Worm (Caenorhabditis elegans) whole organism, L3 larva: Measurements from ENCODE around the gene slcf-1.

Experiments
- ZK546.5 ChIP-seq: sonication (generic microtip); optimal IDR thresholded peaks from 2 replicates; lab custom pipeline; 2017; ENCODE audit warnings: missing biosample characterization, missing genetic modification characterization
- aly-2 ChIP-seq: fragments of 150-350 bp; optimal IDR thresholded peaks from 2 replicates; lab custom pipeline; 2014; ENCODE audit warnings: missing biosample characterization, missing genetic modification characterization
- ama-1 ChIP-seq: fragments of 150-350 bp; optimal IDR thresholded peaks from 2 replicates; lab custom pipeline; 2018
- ceh-16 ChIP-seq: sonication (generic microtip); optimal IDR thresholded peaks from 2 replicates; lab custom pipeline; 2017; ENCODE audit warnings: missing biosample characterization, missing genetic modification characterization
- ceh-28 ChIP-seq: fragments of 150-350 bp; optimal IDR thresholded peaks from 2 replicates; lab custom pipeline; 2014; ENCODE audit warnings: missing biosample characterization, missing genetic modification reagents, missing genetic modification characterization
- ceh-82 ChIP-seq: fragments of 150-350 bp; optimal IDR thresholded peaks from 2 replicates; lab custom pipeline; 2014; ENCODE audit warnings: missing biosample characterization, missing genetic modification characterization
- ceh-9 ChIP-seq: sonication (generic microtip); optimal IDR thresholded peaks from 2 replicates; lab custom pipeline; 2018; ENCODE audit warnings: missing biosample characterization, missing genetic modification characterization
- daf-12 ChIP-seq: fragments of 150-350 bp; optimal IDR thresholded peaks from 2 replicates; lab custom pipeline; 2014; ENCODE audit warnings: missing biosample characterization, missing genetic modification reagents, missing genetic modification characterization
- egl-27 ChIP-seq: sonication (generic microtip); optimal IDR thresholded peaks from 4 replicates; lab custom pipeline; 2017; ENCODE audit warnings: missing biosample characterization, missing genetic modification reagents, missing genetic modification characterization
- egl-5 ChIP-seq: fragments of 150-350 bp; optimal IDR thresholded peaks from 2 replicates; lab custom pipeline; 2017; ENCODE audit warnings: missing biosample characterization, missing genetic modification reagents, missing genetic modification characterization, inconsistent platforms
- elt-1 ChIP-seq: fragments of 150-350 bp; optimal IDR thresholded peaks from 2 replicates; lab custom pipeline; 2014; ENCODE audit warnings: missing biosample characterization, missing genetic modification characterization
- elt-2 ChIP-seq: sonication (generic microtip); optimal IDR thresholded peaks from 2 replicates; lab custom pipeline; 2016; ENCODE audit warnings: missing genetic modification reagents, mild to moderate bottlenecking, missing genetic modification characterization, missing compliant biosample characterization
- elt-3 ChIP-seq, 3 experiments: fragments of 150-350 bp in 1 of 3; sonication (generic microtip) in 2 of 3; optimal IDR thresholded peaks; 2 replicates in 2 of 3; 4 replicates in 1 of 3; lab custom pipeline; 2014 to 2017; ENCODE audit warnings: missing biosample characterization in 3 of 3, missing genetic modification characterization in 3 of 3
- eor-1 ChIP-seq, 2 experiments: fragments of 150-350 bp; optimal IDR thresholded peaks; 2 replicates each; lab custom pipeline; 2014 to 2018; ENCODE audit warnings: missing biosample characterization in 2 of 2, missing genetic modification characterization in 2 of 2
- fkh-10 ChIP-seq: sonication (generic microtip); optimal IDR thresholded peaks from 2 replicates; lab custom pipeline; 2017; ENCODE audit warnings: missing biosample characterization, missing genetic modification reagents, missing genetic modification characterization
- hmg-11 ChIP-seq: sonication (generic microtip); optimal IDR thresholded peaks from 2 replicates; lab custom pipeline; 2016; ENCODE audit warnings: missing genetic modification characterization, missing compliant biosample characterization
- jun-1 ChIP-seq: fragments of 150-350 bp; optimal IDR thresholded peaks from 2 replicates; lab custom pipeline; 2014; ENCODE audit warnings: missing biosample characterization, missing genetic modification reagents, missing genetic modification characterization
- lin-15B ChIP-seq: fragments of 150-350 bp; optimal IDR thresholded peaks from 2 replicates; lab custom pipeline; 2014; ENCODE audit warnings: missing biosample characterization, missing genetic modification characterization
- lin-39 ChIP-seq: fragments of 150-350 bp; optimal IDR thresholded peaks from 2 replicates; lab custom pipeline; 2018; ENCODE audit warnings: missing biosample characterization, missing genetic modification reagents, missing genetic modification characterization
- lsy-12 ChIP-seq: sonication (generic microtip); optimal IDR thresholded peaks from 2 replicates; lab custom pipeline; 2016; ENCODE audit warnings: mild to moderate bottlenecking, missing genetic modification characterization, missing compliant biosample characterization
- mdl-1 ChIP-seq: fragments of 150-350 bp; optimal IDR thresholded peaks from 2 replicates; lab custom pipeline; 2014; ENCODE audit warnings: missing biosample characterization, missing genetic modification characterization
- nfya-1 ChIP-seq: sonication (generic microtip); optimal IDR thresholded peaks from 2 replicates; lab custom pipeline; 2017; ENCODE audit warnings: missing genetic modification characterization, mild to moderate bottlenecking, missing compliant biosample characterization, antibody characterized with exemption, moderate library complexity; ENCODE audit not compliant: insufficient read depth
- nhr-11 ChIP-seq: fragments of 150-350 bp; optimal IDR thresholded peaks from 2 replicates; lab custom pipeline; 2014; ENCODE audit warnings: missing biosample characterization, missing genetic modification characterization
- nhr-12 ChIP-seq: fragments of 150-350 bp; optimal IDR thresholded peaks from 2 replicates; lab custom pipeline; 2014; ENCODE audit warnings: missing biosample characterization, missing genetic modification characterization
- nhr-23 ChIP-seq: fragments of 150-350 bp; optimal IDR thresholded peaks from 2 replicates; lab custom pipeline; 2014; ENCODE audit warnings: missing biosample characterization, missing genetic modification reagents, missing genetic modification characterization
- nhr-237 ChIP-seq: fragments of 150-350 bp; optimal IDR thresholded peaks from 2 replicates; lab custom pipeline; 2014; ENCODE audit warnings: missing biosample characterization, missing genetic modification characterization
- nhr-25 ChIP-seq: sonication (generic microtip); optimal IDR thresholded peaks from 2 replicates; lab custom pipeline; 2017; ENCODE audit warnings: missing biosample characterization, missing genetic modification characterization
- nhr-28 ChIP-seq: fragments of 150-350 bp; optimal IDR thresholded peaks from 2 replicates; lab custom pipeline; 2014; ENCODE audit warnings: missing biosample characterization, missing genetic modification characterization
- nhr-76 ChIP-seq: fragments of 150-350 bp; sonication (generic microtip); optimal IDR thresholded peaks from 5 replicates; lab custom pipeline; 2014; ENCODE audit warnings: missing biosample characterization, missing genetic modification characterization
- nhr-77 ChIP-seq: fragments of 150-350 bp; optimal IDR thresholded peaks from 2 replicates; lab custom pipeline; 2014; ENCODE audit warnings: missing biosample characterization, missing genetic modification characterization
- pha-4 ChIP-seq: fragments of 150-350 bp; optimal IDR thresholded peaks from 2 replicates; lab custom pipeline; 2014; ENCODE audit warnings: missing biosample characterization, missing genetic modification reagents, missing genetic modification characterization
- pqm-1 ChIP-seq: fragments of 150-350 bp; optimal IDR thresholded peaks from 2 replicates; lab custom pipeline; 2017; ENCODE audit warnings: missing biosample characterization, missing genetic modification characterization, inconsistent platforms
- sea-2 ChIP-seq: fragments of 150-350 bp; sonication (generic microtip); optimal IDR thresholded peaks from 4 replicates; lab custom pipeline; 2014; ENCODE audit warnings: missing biosample characterization, missing genetic modification reagents, missing genetic modification characterization
- snpc-4 ChIP-seq: fragments of 150-350 bp; optimal IDR thresholded peaks from 2 replicates; lab custom pipeline; 2014; ENCODE audit warnings: missing biosample characterization, missing genetic modification characterization
- unc-39 ChIP-seq: sonication (generic microtip); optimal IDR thresholded peaks from 4 replicates; lab custom pipeline; 2017; ENCODE audit warnings: missing biosample characterization, missing genetic modification characterization
- unc-62 ChIP-seq: fragments of 150-350 bp; sonication (generic microtip); optimal IDR thresholded peaks from 4 replicates; lab custom pipeline; 2014; ENCODE audit warnings: missing biosample characterization, missing genetic modification reagents, missing genetic modification characterization
- zag-1 ChIP-seq: fragments of 150-350 bp; optimal IDR thresholded peaks from 2 replicates; lab custom pipeline; 2014; ENCODE audit warnings: missing biosample characterization, missing genetic modification characterization
- ztf-11 ChIP-seq: fragments of 150-350 bp; optimal IDR thresholded peaks from 2 replicates; lab custom pipeline; 2014; ENCODE audit warnings: missing biosample characterization, missing genetic modification characterization
- ztf-4 ChIP-seq: fragments of 150-350 bp; optimal IDR thresholded peaks from 2 replicates; lab custom pipeline; 2014; ENCODE audit warnings: missing biosample characterization, missing genetic modification characterization

Gene slcf-1

ce11 chrX:10556764-10557163, 27.7 kb downstream of the slcf-1 start:
- no peak for TF ChIP-seq unc-39 (tag; lab: Kevin White, UChicago)
- no peak for TF ChIP-seq nhr-11 (tag; lab: Kevin White, UChicago)
- no peak for TF ChIP-seq ZK546.5 (tag; lab: Kevin White, UChicago)
- no peak for TF ChIP-seq daf-12
- no peak for TF ChIP-seq nhr-25
- TF ChIP-seq eor-1 (tag; optimal IDR thresholded peaks at IDR 0.05; lab: Kevin White, UChicago), result no peak
- no peak for TF ChIP-seq jun-1

DNA sequence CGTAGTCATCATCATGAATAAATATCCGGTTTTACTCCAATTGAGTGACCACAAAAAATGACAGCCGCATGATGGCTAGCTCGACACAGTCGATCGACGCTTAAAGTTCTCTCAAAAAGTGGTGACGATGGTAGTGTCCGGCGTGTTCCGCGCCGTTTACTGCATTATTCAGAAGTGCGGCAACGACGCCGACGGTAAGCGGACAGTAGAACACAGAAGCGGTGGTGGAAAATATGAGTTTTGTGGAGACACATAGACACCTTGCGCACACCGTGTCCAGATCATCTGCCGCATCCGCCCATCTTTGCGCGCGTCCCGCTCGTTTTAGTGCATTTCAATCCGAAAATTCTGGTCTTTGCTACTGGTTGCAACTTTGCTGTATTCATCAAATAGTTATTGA, 30.1 kb downstream of the slcf-1 start, which contains the start of gene F59F5.7:
Gene F59F5.7, plus strand, starts transcription at position 301 of the 400 bp plus-strand sequence.
- TF ChIP-seq elt-3 (tag; optimal IDR thresholded peaks at IDR 0.05; lab: Kevin White, UChicago) (no peak), nhr-25 (no peak), ceh-9 (tag; lab: Kevin White, UChicago) (no peak), nfya-1 (tag; lab: Kevin White, UChicago) (no peak), snpc-4 (no peak), pqm-1 (tag; lab: Kevin White, UChicago) (no peak), fkh-10 (GFP tag; lab: Kevin White, UChicago) (no peak), aly-2 (no peak), lsy-12 (tag; lab: Kevin White, UChicago) (no peak), nhr-11 (tag; lab: Kevin White, UChicago) (no peak), eor-1 (tag; optimal IDR thresholded peaks at IDR 0.05; lab: Kevin White, UChicago) (no peak), ZK546.5 (tag; lab: Kevin White, UChicago) (no peak), mdl-1 (tag; lab: Kevin White, UChicago) (no peak), nhr-28 (no peak), nhr-23 (tag; lab: Kevin White, UChicago) (no peak)

DNA sequence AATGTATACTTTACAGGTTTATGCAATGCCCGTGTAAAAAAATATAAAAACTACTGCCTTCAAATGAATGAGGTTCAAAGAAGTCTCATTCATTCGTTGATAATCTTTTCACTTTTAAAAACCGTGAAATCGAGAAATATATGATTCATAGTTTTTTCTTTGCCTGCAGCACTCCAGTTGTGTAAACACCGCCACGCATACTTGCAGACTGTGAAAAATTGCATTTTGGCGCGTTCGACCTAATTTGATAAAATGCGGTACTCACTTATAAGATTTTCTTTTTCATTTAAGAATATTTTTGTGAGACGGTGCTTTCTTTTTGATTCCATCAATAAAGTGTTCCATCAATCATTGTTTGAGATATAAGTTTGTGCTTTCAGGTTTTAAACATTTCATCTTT, 37.7 kb downstream of the slcf-1 start:
- TF ChIP-seq ama-1 (lab: Kevin White, UChicago) (no peak), elt-1 (tag; lab: Kevin White, UChicago) (no peak), lsy-12 (tag; lab: Kevin White, UChicago) (no peak), nhr-23 (tag; lab: Kevin White, UChicago) (peak; percentile 35), egl-5 (tag; lab: Kevin White, UChicago) (peak; percentile 10), nhr-76 (tag; lab: Kevin White, UChicago) (no peak), ceh-82 (tag; lab: Kevin White, UChicago) (no peak), unc-62 (GFP tag; lab: Kevin White, UChicago) (no peak), nhr-77 (tag; lab: Kevin White, UChicago) (no peak), ceh-28 (tag; lab: Kevin White, UChicago) (no peak), nfya-1 (tag; lab: Kevin White, UChicago) (peak; percentile 61), ceh-9 (tag; lab: Kevin White, UChicago) (no peak), sea-2 (no peak), ceh-16 (tag; lab: Kevin White, UChicago) (no peak), daf-12 (no peak), ztf-11 (tag; lab: Kevin White, UChicago) (no peak), unc-39 (tag; lab: Kevin White, UChicago) (no peak), nhr-12 (tag; lab: Kevin White, UChicago) (no peak), aly-2 (no peak), lin-15B (no peak), pqm-1 (tag; lab: Kevin White, UChicago) (peak; percentile 10), ztf-4 (no peak), hmg-11 (peak; percentile 11), elt-2 (tag; lab: Kevin White, UChicago) (peak; percentile 16), egl-27 (no peak), nhr-237 (tag; lab: Kevin White, UChicago) (no peak), elt-3 (tag; optimal IDR thresholded peaks at IDR 0.05; lab: Kevin White, UChicago) (no peak), ZK546.5 (tag; lab: Kevin White, UChicago) (no peak), jun-1 (no peak), pha-4 (tag; lab: Kevin White, UChicago) (peak; percentile 60), nhr-25 (peak; percentile 25), eor-1 (tag; optimal IDR thresholded peaks at IDR 0.05; lab: Kevin White, UChicago) (no peak), snpc-4 (no peak), nhr-28 (no peak), lin-39 (tag; lab: Kevin White, UChicago) (no peak), zag-1 (no peak), mdl-1 (tag; lab: Kevin White, UChicago) (no peak)
